Worm (Caenorhabditis elegans) whole organism, L1 larva: Measurements from ENCODE around the gene B0361.11.

ENCODE experiments used
- C04F5.9 ChIP-seq: sonication (generic microtip); optimal IDR thresholded peaks from 2 replicates; lab custom pipeline; 2016; ENCODE audit warnings: missing genetic modification characterization, missing compliant biosample characterization
- C16A3.4 ChIP-seq: fragments of 150-350 bp; optimal IDR thresholded peaks from 2 replicates; lab custom pipeline; 2014; ENCODE audit warnings: missing biosample characterization, missing genetic modification characterization
- C34B4.2 ChIP-seq: sonication (generic microtip); optimal IDR thresholded peaks from 2 replicates; lab custom pipeline; 2017; ENCODE audit warnings: mild to moderate bottlenecking, missing genetic modification characterization, missing compliant biosample characterization
- aha-1 ChIP-seq: fragments of 150-350 bp; optimal IDR thresholded peaks from 2 replicates; lab custom pipeline; 2014; ENCODE audit warnings: missing biosample characterization, missing genetic modification characterization
- alr-1 ChIP-seq: fragments of 200-800 bp; sonication (Bioruptor generic); optimal IDR thresholded peaks from 2 replicates; lab custom pipeline; 2018; ENCODE audit warnings: borderline replicate concordance, mild to moderate bottlenecking, missing genetic modification characterization, missing compliant biosample characterization
- aly-2 ChIP-seq: fragments of 150-350 bp; optimal IDR thresholded peaks from 2 replicates; lab custom pipeline; 2014; ENCODE audit warnings: missing biosample characterization, missing genetic modification characterization
- ceh-88 ChIP-seq: fragments of 200-800 bp; sonication (Bioruptor generic); IDR thresholded peaks from 2 replicates; pipeline ENCODE4 v1.3.6; 2022; ENCODE audit warnings: missing genetic modification characterization, missing compliant biosample characterization
- ceh-90 ChIP-seq: sonication (generic microtip); optimal IDR thresholded peaks from 2 replicates; lab custom pipeline; 2016; ENCODE audit warnings: missing genetic modification characterization, missing compliant biosample characterization
- ces-1 ChIP-seq: fragments of 150-350 bp; optimal IDR thresholded peaks from 2 replicates; lab custom pipeline; 2014; ENCODE audit warnings: missing biosample characterization, missing genetic modification reagents, missing genetic modification characterization
- dpl-1 ChIP-seq, 3 experiments: fragments of 150-350 bp in 2 of 3; sonication (generic microtip) in 1 of 3; optimal IDR thresholded peaks; 2 replicates each; lab custom pipeline; 2014 to 2017; ENCODE audit warnings: missing biosample characterization in 3 of 3, missing genetic modification characterization in 3 of 3, missing genetic modification reagents in 3 of 3
- efl-1 ChIP-seq, 4 experiments: fragments of 150-350 bp; optimal IDR thresholded peaks in 3 of 4; peaks in 1 of 4; 1 replicate in 1 of 4; 2 replicates in 3 of 4; lab custom pipeline; 2014; ENCODE audit warnings: missing biosample characterization in 2 of 4, missing genetic modification characterization in 2 of 4, missing genetic modification reagents in 2 of 4
- efl-3 ChIP-seq: fragments of 200-800 bp; sonication (Bioruptor generic); optimal IDR thresholded peaks from 2 replicates; lab custom pipeline; 2018; ENCODE audit warnings: mild to moderate bottlenecking, missing genetic modification characterization, missing compliant biosample characterization
- egl-27 ChIP-seq, 2 experiments: fragments of 150-350 bp in 1 of 2; sonication (generic microtip); optimal IDR thresholded peaks; 3 replicates each; lab custom pipeline; 2017 to 2018; ENCODE audit warnings: missing biosample characterization in 2 of 2, missing genetic modification characterization in 2 of 2, missing genetic modification reagents in 2 of 2
- elt-2 ChIP-seq: sonication (generic microtip); optimal IDR thresholded peaks from 2 replicates; lab custom pipeline; 2016; ENCODE audit warnings: missing genetic modification characterization, mild to moderate bottlenecking, inconsistent platforms, missing compliant biosample characterization, missing genetic modification reagents
- elt-3 ChIP-seq, 6 experiments: fragments of 150-350 bp in 1 of 6; sonication (generic microtip); optimal IDR thresholded peaks; 2 replicates each; lab custom pipeline; 2017 to 2018; ENCODE audit warnings: missing biosample characterization in 6 of 6, missing genetic modification characterization in 6 of 6, inconsistent platforms in 1 of 6
- ets-5 ChIP-seq: fragments of 200-800 bp; sonication (Bioruptor generic); IDR thresholded peaks from 2 replicates; pipeline ENCODE4 v1.3.6; 2022; ENCODE audit warnings: missing genetic modification characterization, missing compliant biosample characterization
- fkh-10 ChIP-seq: sonication (generic microtip); optimal IDR thresholded peaks from 2 replicates; lab custom pipeline; 2017; ENCODE audit warnings: missing biosample characterization, missing genetic modification reagents, missing genetic modification characterization
- fkh-4 ChIP-seq: sonication (generic microtip); optimal IDR thresholded peaks from 2 replicates; lab custom pipeline; 2016; ENCODE audit warnings: missing compliant biosample characterization, missing genetic modification characterization, borderline replicate concordance
- fkh-8 ChIP-seq: sonication (generic microtip); optimal IDR thresholded peaks from 2 replicates; lab custom pipeline; 2016; ENCODE audit warnings: mild to moderate bottlenecking, missing genetic modification characterization, missing compliant biosample characterization
- fos-1 ChIP-seq: fragments of 150-350 bp; optimal IDR thresholded peaks from 2 replicates; lab custom pipeline; 2014; ENCODE audit warnings: missing biosample characterization, missing genetic modification characterization
- grh-1 ChIP-seq: fragments of 200-800 bp; sonication (Bioruptor generic); IDR thresholded peaks from 2 replicates; pipeline ENCODE4 v1.3.6; 2022; ENCODE audit warnings: missing genetic modification reagents, missing genetic modification characterization, missing compliant biosample characterization
- hlh-4 ChIP-seq: sonication (generic microtip); optimal IDR thresholded peaks from 2 replicates; lab custom pipeline; 2016; ENCODE audit warnings: mild to moderate bottlenecking, missing genetic modification characterization, missing compliant biosample characterization
- lin-35 ChIP-seq, 2 experiments: fragments of 150-350 bp; optimal IDR thresholded peaks; 2 replicates each; lab custom pipeline; 2014; ENCODE audit warnings: missing biosample characterization in 2 of 2, missing genetic modification characterization in 2 of 2, missing genetic modification reagents in 2 of 2
- lin-39 ChIP-seq: fragments of 150-350 bp; optimal IDR thresholded peaks from 2 replicates; lab custom pipeline; 2014; ENCODE audit warnings: missing biosample characterization, missing genetic modification reagents, missing genetic modification characterization
- lir-3 ChIP-seq: sonication (generic microtip); optimal IDR thresholded peaks from 2 replicates; lab custom pipeline; 2016; ENCODE audit warnings: mild to moderate bottlenecking, missing genetic modification characterization, moderate library complexity, missing compliant biosample characterization; ENCODE audit not compliant: poor library complexity
- lsy-2 ChIP-seq, 2 experiments: fragments of 150-350 bp; optimal IDR thresholded peaks; 2 replicates each; lab custom pipeline; 2014; ENCODE audit warnings: missing biosample characterization in 2 of 2, missing genetic modification characterization in 2 of 2
- mep-1 ChIP-seq: fragments of 150-350 bp; optimal IDR thresholded peaks from 2 replicates; lab custom pipeline; 2014; ENCODE audit warnings: missing biosample characterization, missing genetic modification characterization
- nhr-11 ChIP-seq: fragments of 150-350 bp; optimal IDR thresholded peaks from 2 replicates; lab custom pipeline; 2014; ENCODE audit warnings: missing biosample characterization, missing genetic modification characterization
- nhr-19 ChIP-seq: fragments of 200-800 bp; sonication (Bioruptor generic); conservative IDR thresholded peaks from 2 replicates; pipeline ENCODE4 v1.3.6; 2022; ENCODE audit warnings: missing genetic modification characterization, missing compliant biosample characterization
- nhr-20 ChIP-seq: sonication (generic microtip); optimal IDR thresholded peaks from 2 replicates; lab custom pipeline; 2016; ENCODE audit warnings: mild to moderate bottlenecking, missing genetic modification characterization, missing compliant biosample characterization
- nhr-28 ChIP-seq: fragments of 150-350 bp; optimal IDR thresholded peaks from 2 replicates; lab custom pipeline; 2014; ENCODE audit warnings: missing biosample characterization, missing genetic modification characterization
- nhr-47 ChIP-seq: sonication (generic microtip); optimal IDR thresholded peaks from 2 replicates; lab custom pipeline; 2016; ENCODE audit warnings: mild to moderate bottlenecking, missing genetic modification characterization, moderate library complexity, missing compliant biosample characterization
- nhr-71 ChIP-seq: sonication (generic microtip); optimal IDR thresholded peaks from 2 replicates; lab custom pipeline; 2016; ENCODE audit warnings: mild to moderate bottlenecking, missing genetic modification characterization, moderate library complexity, missing compliant biosample characterization
- nhr-84 ChIP-seq: sonication (generic microtip); optimal IDR thresholded peaks from 2 replicates; lab custom pipeline; 2017; ENCODE audit warnings: missing biosample characterization, missing genetic modification characterization
- nhr-85 ChIP-seq: sonication (generic microtip); peaks from one replicate; lab custom pipeline; 2016; ENCODE audit warnings: missing genetic modification characterization, inconsistent platforms, missing compliant biosample characterization
- nhr-90 ChIP-seq: sonication (generic microtip); optimal IDR thresholded peaks from 2 replicates; lab custom pipeline; 2016; ENCODE audit warnings: mild to moderate bottlenecking, missing genetic modification characterization, missing compliant biosample characterization; ENCODE audit not compliant: poor library complexity
- pag-3 ChIP-seq: sonication (generic microtip); optimal IDR thresholded peaks from 2 replicates; lab custom pipeline; 2017; ENCODE audit warnings: missing genetic modification characterization, mild to moderate bottlenecking, missing compliant biosample characterization, antibody characterized with exemption, borderline replicate concordance; ENCODE audit not compliant: insufficient read depth
- rnt-1 ChIP-seq: sonication (generic microtip); optimal IDR thresholded peaks from 2 replicates; lab custom pipeline; 2016; ENCODE audit warnings: mild to moderate bottlenecking, missing genetic modification characterization, moderate library complexity, missing compliant biosample characterization
- skn-1 ChIP-seq: fragments of 150-350 bp; optimal IDR thresholded peaks from 2 replicates; lab custom pipeline; 2014; ENCODE audit warnings: missing biosample characterization, missing genetic modification characterization
- snpc-4 ChIP-seq: fragments of 150-350 bp; optimal IDR thresholded peaks from 2 replicates; lab custom pipeline; 2014; ENCODE audit warnings: missing biosample characterization, missing genetic modification characterization
- snu-23 ChIP-seq: sonication (generic microtip); optimal IDR thresholded peaks from 2 replicates; lab custom pipeline; 2016; ENCODE audit warnings: missing genetic modification characterization, missing compliant biosample characterization
- sox-4 ChIP-seq: sonication (generic microtip); optimal IDR thresholded peaks from 2 replicates; lab custom pipeline; 2016; ENCODE audit warnings: missing genetic modification characterization, missing compliant biosample characterization
- swsn-7 ChIP-seq: sonication (generic microtip); optimal IDR thresholded peaks from 2 replicates; lab custom pipeline; 2016; ENCODE audit warnings: missing genetic modification characterization, missing compliant biosample characterization
- tlp-1 ChIP-seq: fragments of 150-350 bp; optimal IDR thresholded peaks from 2 replicates; lab custom pipeline; 2014; ENCODE audit warnings: missing biosample characterization, missing genetic modification characterization
- unc-130 ChIP-seq: fragments of 150-350 bp; optimal IDR thresholded peaks from 2 replicates; lab custom pipeline; 2017; ENCODE audit warnings: missing biosample characterization, missing genetic modification characterization, inconsistent platforms
- unc-86 ChIP-seq: sonication (generic microtip); optimal IDR thresholded peaks from 2 replicates; lab custom pipeline; 2016; ENCODE audit warnings: missing genetic modification characterization, missing compliant biosample characterization
- vab-15 ChIP-seq: sonication (generic microtip); optimal IDR thresholded peaks from 2 replicates; lab custom pipeline; 2017; ENCODE audit warnings: missing genotype, mild to moderate bottlenecking, missing genetic modification characterization, missing compliant biosample characterization
- zag-1 ChIP-seq: fragments of 150-350 bp; optimal IDR thresholded peaks from 2 replicates; lab custom pipeline; 2014; ENCODE audit warnings: missing biosample characterization, missing genetic modification characterization
- zip-4 ChIP-seq: fragments of 200-800 bp; sonication (Bioruptor generic); optimal IDR thresholded peaks from 2 replicates; lab custom pipeline; 2018; ENCODE audit warnings: mild to moderate bottlenecking, missing genetic modification characterization, moderate library complexity, missing compliant biosample characterization
- ztf-11 ChIP-seq, 2 experiments: sonication (generic microtip); optimal IDR thresholded peaks; 2 replicates each; lab custom pipeline; 2016 to 2017; ENCODE audit warnings: missing genetic modification characterization in 2 of 2, missing biosample characterization in 1 of 2, missing compliant biosample characterization in 1 of 2

The B0361.11 gene

DNA sequence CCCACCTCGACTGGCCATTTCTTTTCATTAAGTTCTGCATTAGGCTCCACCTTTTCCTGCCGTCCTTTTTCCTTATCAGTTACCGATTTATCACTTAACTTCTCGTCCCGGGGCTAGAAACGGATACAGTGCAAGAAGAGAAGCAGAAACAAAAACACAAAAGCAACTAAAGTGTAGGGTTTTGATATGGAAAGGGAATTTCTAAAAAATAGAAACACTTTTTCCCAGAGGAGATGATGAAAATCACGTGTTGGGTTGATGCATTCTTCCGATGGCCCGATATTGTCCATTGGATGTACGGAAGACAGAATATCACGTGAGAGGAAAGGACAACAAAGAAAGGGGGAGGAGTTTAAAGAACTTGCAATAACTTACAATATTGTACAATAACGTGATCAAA is 4.6 kb upstream of the B0361.11 start (continued):
- no peak for TF ChIP-seq lin-39 (tag; lab: Kevin White, UChicago)
- no peak for TF ChIP-seq pag-3 (tag; lab: Kevin White, UChicago)

DNA sequence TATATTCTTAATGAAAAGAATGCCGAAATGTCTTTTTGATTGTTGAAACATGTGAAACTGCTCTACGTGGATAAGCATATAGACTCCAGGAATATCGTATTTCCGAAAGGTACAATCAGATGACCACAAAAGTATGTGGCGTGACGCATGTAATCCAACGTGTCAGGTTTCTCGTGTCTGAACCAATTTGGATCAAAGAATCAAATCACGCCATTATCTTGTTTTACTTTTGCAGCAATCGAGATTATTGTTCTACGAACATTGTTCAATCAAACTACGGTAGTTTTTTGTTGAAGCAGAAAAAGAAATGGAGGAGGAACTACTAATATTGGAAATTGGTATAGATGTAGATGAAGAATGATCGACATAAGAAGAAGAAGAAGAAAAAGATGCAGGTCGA is 3.7 kb upstream of the B0361.11 start:
- TF ChIP-seq aly-2 (tag; lab: Kevin White, UChicago) (no peak), ces-1 (GFP tag; lab: Kevin White, UChicago) (no peak), swsn-7 (tag; lab: Kevin White, UChicago) (no peak), C16A3.4 (tag; lab: Kevin White, UChicago) (no peak), zag-1 (no peak), fkh-8 (tag; lab: Kevin White, UChicago) (no peak), lin-39 (tag; lab: Kevin White, UChicago) (no peak), C34B4.2 (tag; lab: Kevin White, UChicago) (no peak), fos-1 (tag; lab: Kevin White, UChicago) (no peak), nhr-20 (tag; lab: Kevin White, UChicago) (peak; percentile 77), elt-2 (tag; lab: Kevin White, UChicago) (no peak), efl-3 (no peak), C04F5.9 (tag; lab: Kevin White, UChicago) (no peak), zip-4 (GFP tag; lab: Kevin White, UChicago) (no peak), rnt-1 (tag; lab: Kevin White, UChicago) (no peak), sox-4 (tag; lab: Kevin White, UChicago) (no peak), lin-35 (GFP tag; optimal IDR thresholded peaks at IDR 0.05; lab: Kevin White, UChicago) (peak in 1 of 2 experiments; percentile 44), ztf-11 (tag; optimal IDR thresholded peaks at IDR 0.05; lab: Kevin White, UChicago) (no peak), nhr-85 (tag; lab: Kevin White, UChicago) (peak; percentile 82), nhr-47 (peak; percentile 12), unc-86 (no peak), ceh-90 (tag; lab: Kevin White, UChicago) (no peak), egl-27 (tag; optimal IDR thresholded peaks at IDR 0.05; lab: Kevin White, UChicago) (no peak), nhr-28 (tag; lab: Kevin White, UChicago) (no peak), nhr-84 (no peak), ceh-88 (GFP tag; lab: Robert Waterston, UW) (no peak), hlh-4 (tag; lab: Kevin White, UChicago) (no peak), fkh-10 (GFP tag; lab: Kevin White, UChicago) (no peak), snu-23 (GFP tag; lab: Kevin White, UChicago) (peak; percentile 34), nhr-90 (tag; lab: Kevin White, UChicago) (peak; percentile 46), snpc-4 (tag; lab: Kevin White, UChicago) (no peak), dpl-1 (GFP tag; optimal IDR thresholded peaks at IDR 0.05; lab: Kevin White, UChicago) (no peak), vab-15 (tag; lab: Kevin White, UChicago) (no peak), fkh-4 (no peak), lsy-2 (tag; optimal IDR thresholded peaks at IDR 0.05; lab: Kevin White, UChicago) (no peak), grh-1 (GFP tag; lab: Robert Waterston, UW) (0 out of 2 replicates have a peak, but pooled peaks have one; percentile 28), mep-1 (tag; lab: Kevin White, UChicago) (peak; percentile 35), skn-1 (tag; lab: Kevin White, UChicago) (no peak), aha-1 (no peak), tlp-1 (tag; lab: Kevin White, UChicago) (no peak), unc-130 (peak; percentile 64), nhr-11 (tag; lab: Kevin White, UChicago) (no peak), elt-3 (tag; optimal IDR thresholded peaks at IDR 0.05; lab: Kevin White, UChicago) (peak in 1 of 6 experiments; percentile 67), nhr-71 (tag; lab: Kevin White, UChicago) (peak; percentile 67), ets-5 (GFP tag; lab: Robert Waterston, UW) (no peak), alr-1 (tag; lab: Kevin White, UChicago) (no peak), efl-1 (optimal IDR thresholded peaks at IDR 0.05; lab: Kevin White, UChicago) (no peak), efl-1 (GFP tag; optimal IDR thresholded peaks at IDR 0.05 in 1 of 2; lab: Kevin White, UChicago) (peak in 1 of 2 experiments; percentile 72), lir-3 (tag; lab: Kevin White, UChicago) (no peak), nhr-19 (0 out of 2 replicates have a peak, but pooled peaks have one; percentile 28)
